Fruit fly (Drosophila melanogaster): Measurements from ENCODE around the gene PTPMT1.

Gene PTPMT1

dm6 chr3R:23757912-23758607 is at the start of gene PTPMT1, which contains the start of gene Hrd3:
TSS of gene PTPMT1 (plus strand) at chr3R:23758339.
TSS of gene Hrd3 (minus strand) at chr3R:23758557.
- TF ChIP-seq Dll (optimal IDR thresholded peaks at IDR 0.05) (no peak), usp (GFP tag; optimal IDR thresholded peaks at IDR 0.05) (no peak), EcR (GFP tag; optimal IDR thresholded peaks at IDR 0.05) (no peak), pan (optimal IDR thresholded peaks at IDR 0.05) (no peak), CG8478 (optimal IDR thresholded peaks at IDR 0.05) (no peak), psq (optimal IDR thresholded peaks at IDR 0.05) (no peak)

- TF ChIP-seq EcR (GFP tag; optimal IDR thresholded peaks at IDR 0.05) = no peak
- TF ChIP-seq usp (GFP tag; optimal IDR thresholded peaks at IDR 0.05) = no peak
- no peak for TF ChIP-seq psq (optimal IDR thresholded peaks at IDR 0.05)
- no peak for TF ChIP-seq Dll (optimal IDR thresholded peaks at IDR 0.05)
- no peak for TF ChIP-seq CG8478 (optimal IDR thresholded peaks at IDR 0.05)
- no peak for TF ChIP-seq pan (optimal IDR thresholded peaks at IDR 0.05)
Measured at dm6 chr3R:23709508-23710208, 48.5 kb upstream of the PTPMT1 start, which contains the start of gene CG10301. TSS of gene CG10301 (plus strand) at chr3R:23710158.

dm6 chr3R:23711195-23711594 is 46.9 kb upstream of the PTPMT1 start, which contains the start of gene CG10300:
TSS of gene CG10300 (plus strand) at chr3R:23711527.
- TF ChIP-seq psq (optimal IDR thresholded peaks at IDR 0.05) (no peak), CG8478 (optimal IDR thresholded peaks at IDR 0.05) (no peak), Dll (optimal IDR thresholded peaks at IDR 0.05) (no peak), usp (GFP tag; optimal IDR thresholded peaks at IDR 0.05) (no peak), EcR (GFP tag; optimal IDR thresholded peaks at IDR 0.05) (no peak), pan (optimal IDR thresholded peaks at IDR 0.05) (no peak)

- no peak for TF ChIP-seq EcR (GFP tag; optimal IDR thresholded peaks at IDR 0.05)
- TF ChIP-seq Dll (optimal IDR thresholded peaks at IDR 0.05) = no peak
- no peak for TF ChIP-seq psq (optimal IDR thresholded peaks at IDR 0.05)
- TF ChIP-seq usp (GFP tag; optimal IDR thresholded peaks at IDR 0.05) = no peak
- no peak for TF ChIP-seq pan (optimal IDR thresholded peaks at IDR 0.05)
- TF ChIP-seq CG8478 (optimal IDR thresholded peaks at IDR 0.05) = no peak
Measured at dm6 chr3R:23713901-23714300, 44.2 kb upstream of the PTPMT1 start.

- no peak for TF ChIP-seq pan (optimal IDR thresholded peaks at IDR 0.05)
- TF ChIP-seq Dll (optimal IDR thresholded peaks at IDR 0.05) = no peak
- no peak for TF ChIP-seq psq (optimal IDR thresholded peaks at IDR 0.05)
- no peak for TF ChIP-seq usp (GFP tag; optimal IDR thresholded peaks at IDR 0.05)
- no peak for TF ChIP-seq EcR (GFP tag; optimal IDR thresholded peaks at IDR 0.05)
- no peak for TF ChIP-seq CG8478 (optimal IDR thresholded peaks at IDR 0.05)
Measured at dm6 chr3R:23714852-23715251, 43.3 kb upstream of the PTPMT1 start.

- TF ChIP-seq CG8478 (optimal IDR thresholded peaks at IDR 0.05) (no peak), Dll (optimal IDR thresholded peaks at IDR 0.05) (no peak), pan (optimal IDR thresholded peaks at IDR 0.05) (no peak), usp (GFP tag; optimal IDR thresholded peaks at IDR 0.05) (no peak), psq (optimal IDR thresholded peaks at IDR 0.05) (no peak), EcR (GFP tag; optimal IDR thresholded peaks at IDR 0.05) (no peak)
Measured at dm6 chr3R:23718297-23718941, 39.7 kb upstream of the PTPMT1 start, which contains the start of gene nau. TSS of gene nau (minus strand) at chr3R:23718357.

dm6 chr3R:23721525-23721924 is 36.6 kb upstream of the PTPMT1 start, which contains the start of gene CG10232:
TSS of gene CG10232 (minus strand) at chr3R:23721625.
- TF ChIP-seq usp (GFP tag; optimal IDR thresholded peaks at IDR 0.05) = no peak
- TF ChIP-seq pan (optimal IDR thresholded peaks at IDR 0.05) = no peak
- no peak for TF ChIP-seq CG8478 (optimal IDR thresholded peaks at IDR 0.05)

- TF ChIP-seq EcR (GFP tag; optimal IDR thresholded peaks at IDR 0.05) = no peak
- TF ChIP-seq usp (GFP tag; optimal IDR thresholded peaks at IDR 0.05) = no peak
- no peak for TF ChIP-seq Dll (optimal IDR thresholded peaks at IDR 0.05)
- TF ChIP-seq psq (optimal IDR thresholded peaks at IDR 0.05) = no peak
- TF ChIP-seq pan (optimal IDR thresholded peaks at IDR 0.05) = no peak
Measured at dm6 chr3R:23721936-23722335, 36.2 kb upstream of the PTPMT1 start.

dm6 chr3R:23722680-23723372 is 35.3 kb upstream of the PTPMT1 start, which contains the start of gene CG10365:
TSS of gene CG10365 (plus strand) at chr3R:23723331.
- TF ChIP-seq psq (optimal IDR thresholded peaks at IDR 0.05) = no peak
- TF ChIP-seq Dll (optimal IDR thresholded peaks at IDR 0.05) = no peak
- no peak for TF ChIP-seq CG8478 (optimal IDR thresholded peaks at IDR 0.05)
- TF ChIP-seq EcR (GFP tag; optimal IDR thresholded peaks at IDR 0.05) = no peak
- TF ChIP-seq usp (GFP tag; optimal IDR thresholded peaks at IDR 0.05) = no peak
- no peak for TF ChIP-seq pan (optimal IDR thresholded peaks at IDR 0.05)

- TF ChIP-seq pan (optimal IDR thresholded peaks at IDR 0.05) = no peak
- no peak for TF ChIP-seq psq (optimal IDR thresholded peaks at IDR 0.05)
- peak in 1 of 2 experiments; percentile 11 for TF ChIP-seq EcR (GFP tag; optimal IDR thresholded peaks at IDR 0.05)
- no peak for TF ChIP-seq CG8478 (optimal IDR thresholded peaks at IDR 0.05)
Measured at dm6 chr3R:23723381-23724034, 34.6 kb upstream of the PTPMT1 start.

All from whole organism.